Worm (Caenorhabditis elegans) whole organism, late embryonic: ENCODE measurements around the gene dhs-19.

Experiments
- Y22D7AL.16 ChIP-seq: sonication (generic microtip); optimal IDR thresholded peaks from 2 replicates; lab custom pipeline; 2016; ENCODE audit warnings: missing genetic modification characterization, missing compliant biosample characterization
- dve-1 ChIP-seq: sonication (generic microtip); optimal IDR thresholded peaks from 2 replicates; lab custom pipeline; 2017; ENCODE audit warnings: antibody characterized with exemption, mild to moderate bottlenecking, missing genetic modification characterization, missing compliant biosample characterization
- elt-4 ChIP-seq: sonication (generic microtip); optimal IDR thresholded peaks from 2 replicates; lab custom pipeline; 2016; ENCODE audit warnings: missing genetic modification characterization, missing compliant biosample characterization
- fkh-10 ChIP-seq: fragments of 150-350 bp; optimal IDR thresholded peaks from 2 replicates; lab custom pipeline; 2014; ENCODE audit warnings: missing biosample characterization, missing genetic modification reagents, missing genetic modification characterization
- nfya-1 ChIP-seq: sonication (generic microtip); optimal IDR thresholded peaks from 2 replicates; lab custom pipeline; 2017; ENCODE audit warnings: missing genetic modification characterization, mild to moderate bottlenecking, missing compliant biosample characterization, antibody characterized with exemption, moderate library complexity
- npax-4 ChIP-seq: sonication (generic microtip); optimal IDR thresholded peaks from 2 replicates; lab custom pipeline; 2016; ENCODE audit warnings: missing genetic modification characterization, missing compliant biosample characterization
- pha-2 ChIP-seq: sonication (generic microtip); optimal IDR thresholded peaks from 2 replicates; lab custom pipeline; 2017; ENCODE audit warnings: mild to moderate bottlenecking, missing genetic modification characterization, missing compliant biosample characterization
- pqm-1 ChIP-seq: sonication (generic microtip); optimal IDR thresholded peaks from 2 replicates; lab custom pipeline; 2016; ENCODE audit warnings: missing genetic modification characterization, missing compliant biosample characterization
- unc-3 ChIP-seq, 2 experiments: fragments of 200-800 bp in 1 of 2; sonication (Bioruptor generic) in 1 of 2; sonication (generic microtip) in 1 of 2; conservative IDR thresholded peaks in 1 of 2; optimal IDR thresholded peaks in 1 of 2; 2 replicates each; pipeline versions ENCODE4 v1.3.6 to Lab custom; 2016 to 2022; ENCODE audit warnings: missing compliant biosample characterization in 2 of 2, missing genetic modification characterization in 2 of 2, missing genetic modification reagents in 1 of 2
- zip-5 ChIP-seq: sonication (generic microtip); optimal IDR thresholded peaks from 2 replicates; lab custom pipeline; 2016; ENCODE audit warnings: missing genetic modification characterization, missing compliant biosample characterization
- ztf-16 ChIP-seq: sonication (generic microtip); optimal IDR thresholded peaks from 2 replicates; lab custom pipeline; 2017; ENCODE audit warnings: missing genetic modification characterization, missing compliant biosample characterization

DNA sequence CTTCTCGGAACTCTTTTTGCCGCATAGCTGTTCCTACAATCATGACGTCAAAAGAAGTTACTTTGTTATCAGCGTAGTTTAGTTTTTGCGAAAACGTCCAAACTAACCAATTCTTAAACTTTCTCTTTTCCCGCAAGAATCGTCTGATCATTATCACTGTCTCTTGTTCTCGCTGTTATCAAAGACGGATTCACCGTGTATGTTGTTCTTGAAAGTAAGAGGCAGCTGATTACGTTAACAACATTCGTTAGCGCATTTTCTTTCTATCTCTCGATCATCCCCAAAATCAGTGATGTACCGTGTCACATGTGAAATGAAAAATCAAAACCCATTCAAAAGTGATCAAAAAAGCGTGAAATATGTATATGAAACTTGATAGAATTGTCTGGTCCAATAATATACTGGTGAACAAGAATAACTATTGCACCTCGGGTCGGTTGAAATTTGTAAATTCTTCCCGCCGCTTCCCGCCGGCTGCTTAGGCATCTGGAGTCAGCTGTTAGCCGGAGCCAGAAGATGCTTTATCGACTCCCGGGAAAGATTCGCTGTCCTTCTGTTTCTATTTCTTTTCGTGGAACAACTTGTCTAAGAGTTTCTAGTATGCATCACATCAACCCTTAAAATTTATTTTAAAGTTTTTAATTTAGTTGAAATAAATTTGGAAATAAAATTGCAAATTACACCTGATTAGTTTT lies 44.4 kb upstream of the dhs-19 start:
- no peak for TF ChIP-seq npax-4
- no peak for TF ChIP-seq Y22D7AL.16
- no peak for TF ChIP-seq pqm-1 (tag; lab: Kevin White, UChicago)
- TF ChIP-seq fkh-10 = no peak
- TF ChIP-seq pha-2 (tag; lab: Kevin White, UChicago) = no peak
- no peak for TF ChIP-seq ztf-16 (tag; lab: Kevin White, UChicago)
- TF ChIP-seq elt-4 (tag; lab: Kevin White, UChicago) = no peak
- no peak for TF ChIP-seq zip-5 (tag; lab: Kevin White, UChicago)
- TF ChIP-seq dve-1 (tag; lab: Kevin White, UChicago) = no peak
- TF ChIP-seq unc-3 (GFP tag; conservative IDR thresholded peaks at IDR 0.05; lab: Robert Waterston, UW) = no peak
- TF ChIP-seq unc-3 (tag; optimal IDR thresholded peaks at IDR 0.05; lab: Kevin White, UChicago) = no peak
- no peak for TF ChIP-seq nfya-1 (tag; lab: Kevin White, UChicago)
